Worm (Caenorhabditis elegans) whole organism, L4 larva: Measurements from ENCODE around the gene C18E9.5.

Experiments used
- D1046.2 ChIP-seq: fragments of 200-800 bp; sonication (Bioruptor generic); IDR thresholded peaks from 2 replicates; pipeline ENCODE4 v1.3.6; 2022; ENCODE audit warnings: missing genetic modification characterization, missing compliant biosample characterization
- F10B5.3 ChIP-seq: sonication (generic microtip); optimal IDR thresholded peaks from 2 replicates; lab custom pipeline; 2016; ENCODE audit warnings: mild to moderate bottlenecking, missing genetic modification characterization, missing compliant biosample characterization
- T20F7.1 ChIP-seq: fragments of 200-800 bp; sonication (Bioruptor generic); optimal IDR thresholded peaks from 2 replicates; lab custom pipeline; 2018; ENCODE audit warnings: mild to moderate bottlenecking, missing genetic modification characterization, missing compliant biosample characterization
- Y48G9A.11 ChIP-seq: fragments of 200-800 bp; sonication (Bioruptor generic); IDR thresholded peaks from 2 replicates; pipeline ENCODE4 v1.3.6; 2022; ENCODE audit warnings: missing genetic modification reagents, missing genetic modification characterization, missing compliant biosample characterization
- Y5F2A.4 ChIP-seq: fragments of 200-800 bp; sonication (Bioruptor generic); optimal IDR thresholded peaks from 2 replicates; lab custom pipeline; 2018; ENCODE audit warnings: mild to moderate bottlenecking, missing genetic modification characterization, missing compliant biosample characterization
- ZK337.2 ChIP-seq: fragments of 200-800 bp; sonication (Bioruptor generic); IDR thresholded peaks from 2 replicates; pipeline ENCODE4 v1.3.6; 2022; ENCODE audit warnings: missing genetic modification reagents, missing genetic modification characterization, missing compliant biosample characterization
- aha-1 ChIP-seq: fragments of 150-350 bp; peaks from one replicate; lab custom pipeline; 2014; ENCODE audit warnings: missing biosample characterization, missing genetic modification characterization
- aly-2 ChIP-seq: sonication (generic microtip); optimal IDR thresholded peaks from 2 replicates; lab custom pipeline; 2018; ENCODE audit warnings: missing biosample characterization, missing genetic modification characterization
- ama-1 ChIP-seq: fragments of 150-350 bp; optimal IDR thresholded peaks from 2 replicates; lab custom pipeline; 2014; ENCODE audit warnings: inconsistent platforms, mixed read lengths
- arid-1 ChIP-seq: fragments of 200-800 bp; sonication (Bioruptor generic); conservative IDR thresholded peaks from 2 replicates; pipeline ENCODE4 v1.3.6; 2022; ENCODE audit warnings: missing genetic modification reagents, missing genetic modification characterization, missing compliant biosample characterization
- attf-4 ChIP-seq: sonication (generic microtip); optimal IDR thresholded peaks from 3 replicates; lab custom pipeline; 2017; ENCODE audit warnings: missing biosample characterization, missing genetic modification characterization
- ceh-20 ChIP-seq: fragments of 200-800 bp; sonication (Bioruptor generic); IDR thresholded peaks from 2 replicates; pipeline ENCODE4 v1.3.6; 2022; ENCODE audit warnings: missing genetic modification reagents, missing genetic modification characterization, missing compliant biosample characterization
- ceh-32 ChIP-seq: sonication (generic microtip); optimal IDR thresholded peaks from 2 replicates; lab custom pipeline; 2016; ENCODE audit warnings: mild to moderate bottlenecking, missing genetic modification characterization, missing compliant biosample characterization; ENCODE audit not compliant: poor library complexity
- ceh-44 ChIP-seq: fragments of 200-800 bp; sonication (Bioruptor generic); IDR thresholded peaks from 2 replicates; pipeline ENCODE4 v1.3.6; 2022; ENCODE audit warnings: missing genetic modification reagents, missing genetic modification characterization, missing compliant biosample characterization
- ceh-62 ChIP-seq: sonication (generic microtip); optimal IDR thresholded peaks from 2 replicates; lab custom pipeline; 2017; ENCODE audit warnings: missing biosample characterization, missing genetic modification characterization
- cey-2 ChIP-seq: sonication (generic microtip); optimal IDR thresholded peaks from 3 replicates; lab custom pipeline; 2017; ENCODE audit warnings: missing genetic modification characterization, mild to moderate bottlenecking, missing compliant biosample characterization, antibody characterized with exemption, borderline replicate concordance; ENCODE audit not compliant: insufficient read depth
- ctbp-1 ChIP-seq: fragments of 200-800 bp; sonication (Bioruptor generic); IDR thresholded peaks from 2 replicates; pipeline ENCODE4 v1.3.6; 2022; ENCODE audit warnings: missing genetic modification reagents, missing genetic modification characterization, missing compliant biosample characterization
- daf-16 ChIP-seq, 3 experiments: sonication (generic microtip); optimal IDR thresholded peaks; 2 replicates each; lab custom pipeline; 2016 to 2017; ENCODE audit warnings: missing genetic modification characterization in 3 of 3, missing genetic modification reagents in 3 of 3, mild to moderate bottlenecking in 2 of 3, missing compliant biosample characterization in 2 of 3, missing biosample characterization in 1 of 3, moderate library complexity in 1 of 3
- daf-8 ChIP-seq: fragments of 200-800 bp; sonication (Bioruptor generic); IDR thresholded peaks from 2 replicates; pipeline ENCODE4 v1.3.6; 2022; ENCODE audit warnings: missing genetic modification characterization, missing compliant biosample characterization
- dve-1 ChIP-seq: sonication (generic microtip); optimal IDR thresholded peaks from 2 replicates; lab custom pipeline; 2017; ENCODE audit warnings: antibody characterized with exemption, mild to moderate bottlenecking, missing genetic modification characterization, missing compliant biosample characterization; ENCODE audit not compliant: insufficient read depth
- egl-27 ChIP-seq: sonication (generic microtip); optimal IDR thresholded peaks from 3 replicates; lab custom pipeline; 2017; ENCODE audit warnings: missing biosample characterization, missing genetic modification reagents, missing genetic modification characterization
- fos-1 ChIP-seq: fragments of 150-350 bp; optimal IDR thresholded peaks from 2 replicates; lab custom pipeline; 2014; ENCODE audit warnings: missing biosample characterization, missing genetic modification characterization
- lin-1 ChIP-seq: fragments of 200-800 bp; sonication (Bioruptor generic); IDR thresholded peaks from 2 replicates; pipeline ENCODE4 v1.3.6; 2022; ENCODE audit warnings: missing genetic modification reagents, missing genetic modification characterization, missing compliant biosample characterization
- lin-15B ChIP-seq: fragments of 150-350 bp; sonication (generic microtip); optimal IDR thresholded peaks from 3 replicates; lab custom pipeline; 2014; ENCODE audit warnings: missing biosample characterization, missing genetic modification characterization
- lin-29 ChIP-seq: fragments of 200-800 bp; sonication (Bioruptor generic); IDR thresholded peaks from 2 replicates; pipeline ENCODE4 v1.3.6; 2022; ENCODE audit warnings: missing genetic modification reagents, missing genetic modification characterization, missing compliant biosample characterization
- lir-3 ChIP-seq: sonication (generic microtip); optimal IDR thresholded peaks from 2 replicates; lab custom pipeline; 2016; ENCODE audit warnings: mild to moderate bottlenecking, missing genetic modification characterization, missing compliant biosample characterization
- lsy-2 ChIP-seq, 2 experiments: fragments of 150-350 bp in 1 of 2; sonication (generic microtip) in 1 of 2; optimal IDR thresholded peaks; 2 replicates each; lab custom pipeline; 2014 to 2017; ENCODE audit warnings: missing biosample characterization in 2 of 2, missing genetic modification characterization in 2 of 2
- madf-9 ChIP-seq: fragments of 200-800 bp; sonication (Bioruptor generic); conservative IDR thresholded peaks from 2 replicates; pipeline ENCODE4 v1.3.6; 2022; ENCODE audit warnings: missing genetic modification reagents, missing genetic modification characterization, missing compliant biosample characterization
- mep-1 ChIP-seq: fragments of 150-350 bp; sonication (generic microtip); optimal IDR thresholded peaks from 3 replicates; lab custom pipeline; 2014; ENCODE audit warnings: missing biosample characterization, missing genetic modification characterization
- mxl-3 ChIP-seq: fragments of 200-800 bp; sonication (Bioruptor generic); optimal IDR thresholded peaks from 2 replicates; lab custom pipeline; 2018; ENCODE audit warnings: mild to moderate bottlenecking, missing genetic modification characterization, missing compliant biosample characterization
- nhr-102 ChIP-seq: sonication (generic microtip); optimal IDR thresholded peaks from 2 replicates; lab custom pipeline; 2016; ENCODE audit warnings: mild to moderate bottlenecking, missing genetic modification characterization, moderate library complexity, missing compliant biosample characterization
- nhr-11 ChIP-seq: fragments of 150-350 bp; optimal IDR thresholded peaks from 2 replicates; lab custom pipeline; 2014; ENCODE audit warnings: missing biosample characterization, missing genetic modification characterization
- nhr-111 ChIP-seq: fragments of 200-800 bp; sonication (Bioruptor generic); optimal IDR thresholded peaks from 2 replicates; lab custom pipeline; 2018; ENCODE audit warnings: mild to moderate bottlenecking, missing genetic modification characterization, missing compliant biosample characterization
- nhr-6 ChIP-seq: fragments of 150-350 bp; optimal IDR thresholded peaks from 2 replicates; lab custom pipeline; 2014; ENCODE audit warnings: missing biosample characterization, missing genetic modification characterization
- nhr-76 ChIP-seq: fragments of 150-350 bp; optimal IDR thresholded peaks from 2 replicates; lab custom pipeline; 2014; ENCODE audit warnings: missing biosample characterization, missing genetic modification characterization
- nhr-77 ChIP-seq: fragments of 150-350 bp; optimal IDR thresholded peaks from 2 replicates; lab custom pipeline; 2014; ENCODE audit warnings: missing biosample characterization, missing genetic modification characterization
- php-3 ChIP-seq: fragments of 200-800 bp; sonication (Bioruptor generic); IDR thresholded peaks from 2 replicates; pipeline ENCODE4 v1.3.6; 2022; ENCODE audit warnings: missing genetic modification reagents, missing genetic modification characterization, missing compliant biosample characterization
- rbr-2 ChIP-seq: sonication (generic microtip); optimal IDR thresholded peaks from 2 replicates; lab custom pipeline; 2016; ENCODE audit warnings: missing genotype, missing genetic modification characterization, missing compliant biosample characterization
- set-16 ChIP-seq: fragments of 200-800 bp; sonication (Bioruptor generic); IDR thresholded peaks from 2 replicates; pipeline ENCODE4 v1.3.6; 2022; ENCODE audit warnings: missing genetic modification reagents, missing genetic modification characterization, missing compliant biosample characterization
- skn-1 ChIP-seq: fragments of 150-350 bp; optimal IDR thresholded peaks from 2 replicates; lab custom pipeline; 2014; ENCODE audit warnings: missing biosample characterization, missing genetic modification characterization
- snpc-1.2 ChIP-seq: fragments of 200-800 bp; sonication (Bioruptor generic); IDR thresholded peaks from 2 replicates; pipeline ENCODE4 v1.3.6; 2022; ENCODE audit warnings: missing genetic modification reagents, missing genetic modification characterization, missing compliant biosample characterization
- spr-1 ChIP-seq: sonication (generic microtip); optimal IDR thresholded peaks from 2 replicates; lab custom pipeline; 2016; ENCODE audit warnings: mild to moderate bottlenecking, missing genetic modification characterization, missing compliant biosample characterization
- tra-1 ChIP-seq: fragments of 200-800 bp; sonication (Bioruptor generic); IDR thresholded peaks from 2 replicates; pipeline ENCODE4 v1.3.6; 2022; ENCODE audit warnings: missing genetic modification reagents, missing genetic modification characterization, missing compliant biosample characterization
- unc-130 ChIP-seq: sonication (generic microtip); optimal IDR thresholded peaks from 2 replicates; lab custom pipeline; 2016; ENCODE audit warnings: missing genetic modification reagents, missing genetic modification characterization, missing compliant biosample characterization
- vab-7 ChIP-seq: fragments of 200-800 bp; sonication (Bioruptor generic); IDR thresholded peaks from 2 replicates; pipeline ENCODE4 v1.3.6; 2022; ENCODE audit warnings: missing genetic modification reagents, missing genetic modification characterization, missing compliant biosample characterization
- zfp-2 ChIP-seq: sonication (generic microtip); optimal IDR thresholded peaks from 2 replicates; lab custom pipeline; 2016; ENCODE audit warnings: mild to moderate bottlenecking, missing genetic modification characterization, missing compliant biosample characterization
- zfp-3 ChIP-seq: fragments of 200-800 bp; sonication (Bioruptor generic); conservative IDR thresholded peaks from 2 replicates; pipeline ENCODE4 v1.3.6; 2022; ENCODE audit warnings: missing genetic modification reagents, missing genetic modification characterization, missing compliant biosample characterization
- zip-11 ChIP-seq: fragments of 200-800 bp; sonication (Bioruptor generic); IDR thresholded peaks from 2 replicates; pipeline ENCODE4 v1.3.6; 2022; ENCODE audit warnings: missing genetic modification characterization, missing compliant biosample characterization
- ztf-7 ChIP-seq: fragments of 150-350 bp; optimal IDR thresholded peaks from 2 replicates; lab custom pipeline; 2014; ENCODE audit warnings: missing biosample characterization, missing genetic modification characterization

Gene C18E9.5

ce11 chrII:8933693-8934432, 35.9 kb upstream of the C18E9.5 start, which contains the start of gene T21B10.3 (continued):
- TF ChIP-seq zfp-3 (GFP tag; lab: Robert Waterston, UW) = peak; percentile 91
- TF ChIP-seq daf-8 (GFP tag; lab: Robert Waterston, UW) = no peak
- no peak for TF ChIP-seq egl-27 (tag; lab: Kevin White, UChicago)
- TF ChIP-seq skn-1 (tag; lab: Kevin White, UChicago) = no peak
- TF ChIP-seq spr-1 (tag; lab: Kevin White, UChicago) = no peak
- TF ChIP-seq nhr-11 (tag; lab: Kevin White, UChicago) = no peak
- no peak for TF ChIP-seq Y5F2A.4 (GFP tag; lab: Kevin White, UChicago)
- TF ChIP-seq ceh-44 (GFP tag; lab: Robert Waterston, UW) = peak; percentile 50; the same call in 1 of the 2 replicates
- TF ChIP-seq cey-2 (tag; lab: Kevin White, UChicago) = no peak
- no peak for TF ChIP-seq rbr-2
- TF ChIP-seq tra-1 (GFP tag; lab: Robert Waterston, UW) = peak; percentile 75
- 0 out of 2 replicates have a peak, but pooled peaks have one; percentile 61 for TF ChIP-seq D1046.2 (GFP tag; lab: Robert Waterston, UW)
- TF ChIP-seq ceh-20 (GFP tag; lab: Robert Waterston, UW) = peak; percentile 53; the same call in 1 of the 2 replicates
- no peak for TF ChIP-seq aly-2
- peak; percentile 66 for TF ChIP-seq php-3
- TF ChIP-seq Y48G9A.11 (GFP tag; lab: Robert Waterston, UW) = peak; percentile 88
- peak; percentile 31; the same call in 1 of the 2 replicates for TF ChIP-seq madf-9 (GFP tag; lab: Robert Waterston, UW)
- TF ChIP-seq zfp-2 (tag; lab: Kevin White, UChicago) = no peak
- no peak for TF ChIP-seq lin-15B (tag; lab: Kevin White, UChicago)
- TF ChIP-seq ztf-7 (tag; lab: Kevin White, UChicago) = no peak
- peak; percentile 28; the same call in 1 of the 2 replicates for TF ChIP-seq lin-1
- peak in 1 of 2 experiments; percentile 62 for TF ChIP-seq daf-16 (GFP tag; optimal IDR thresholded peaks at IDR 0.05; lab: Kevin White, UChicago)
- TF ChIP-seq daf-16 (tag; optimal IDR thresholded peaks at IDR 0.05; lab: Kevin White, UChicago) = peak; percentile 2
- TF ChIP-seq ctbp-1 (GFP tag; lab: Robert Waterston, UW) = 0 out of 2 replicates have a peak, but pooled peaks have one; percentile 46
- TF ChIP-seq ZK337.2 (GFP tag; lab: Robert Waterston, UW) = no peak
- peak; percentile 86 for TF ChIP-seq snpc-1.2 (GFP tag; lab: Robert Waterston, UW)
- TF ChIP-seq nhr-6 (tag; lab: Kevin White, UChicago) = no peak
- no peak for TF ChIP-seq mxl-3 (GFP tag; lab: Kevin White, UChicago)
- TF ChIP-seq attf-4 (tag; lab: Kevin White, UChicago) = no peak
- TF ChIP-seq lin-29 (GFP tag; lab: Robert Waterston, UW) = no peak
- TF ChIP-seq set-16 (GFP tag; lab: Robert Waterston, UW) = no peak
- TF ChIP-seq dve-1 (tag; lab: Kevin White, UChicago) = peak; percentile 36
- TF ChIP-seq nhr-102 (tag; lab: Kevin White, UChicago) = no peak
- TF ChIP-seq arid-1 (GFP tag; lab: Robert Waterston, UW) = peak; percentile 45; the same call in 1 of the 2 replicates
- TF ChIP-seq T20F7.1 = peak; percentile 22
- TF ChIP-seq nhr-76 (tag; lab: Kevin White, UChicago) = no peak
- peak; percentile 89 for TF ChIP-seq ama-1 (lab: Kevin White, UChicago)
- TF ChIP-seq unc-130 (GFP tag; lab: Kevin White, UChicago) = peak; percentile 93
- no peak for TF ChIP-seq zip-11 (GFP tag; lab: Robert Waterston, UW)
- TF ChIP-seq F10B5.3 (tag; lab: Kevin White, UChicago) = no peak
- TF ChIP-seq nhr-111 (GFP tag; lab: Kevin White, UChicago) = no peak
- no peak for TF ChIP-seq lir-3 (tag; lab: Kevin White, UChicago)
- peak in 1 of 2 experiments; percentile 66 for TF ChIP-seq lsy-2 (tag; optimal IDR thresholded peaks at IDR 0.05; lab: Kevin White, UChicago)
- peak; percentile 54; the same call in 1 of the 2 replicates for TF ChIP-seq vab-7 (GFP tag; lab: Robert Waterston, UW)
- no peak for TF ChIP-seq nhr-77
- TF ChIP-seq mep-1 (tag; lab: Kevin White, UChicago) = peak; percentile 15
- no peak for TF ChIP-seq fos-1 (tag; lab: Kevin White, UChicago)
- no peak for TF ChIP-seq ceh-32 (tag; lab: Kevin White, UChicago)
- TF ChIP-seq ceh-62 = no peak
- peak; percentile 89 for TF ChIP-seq aha-1 (tag; lab: Kevin White, UChicago)
